Worm (Caenorhabditis elegans) whole organism, late embryonic: Measurements from ENCODE around the gene pars-1.
A peak's percentile ranks its signal among the peaks of the same experiment; 100 is the strongest.

Source experiments
- F13H6.1 ChIP-seq: sonication (generic microtip); optimal IDR thresholded peaks from 2 replicates; lab custom pipeline; 2016; ENCODE audit warnings: missing genetic modification characterization, missing compliant biosample characterization
- K02D7.2 ChIP-seq: sonication (generic microtip); optimal IDR thresholded peaks from 2 replicates; lab custom pipeline; 2017; ENCODE audit warnings: mild to moderate bottlenecking, missing genetic modification characterization, missing compliant biosample characterization
- K09A11.1 ChIP-seq: sonication (generic microtip); optimal IDR thresholded peaks from 2 replicates; lab custom pipeline; 2017; ENCODE audit warnings: antibody characterized with exemption, mild to moderate bottlenecking, missing genetic modification characterization, missing compliant biosample characterization; ENCODE audit not compliant: insufficient read depth
- T23F11.4 ChIP-seq: fragments of 200-800 bp; sonication (Bioruptor generic); optimal IDR thresholded peaks from 2 replicates; lab custom pipeline; 2018; ENCODE audit warnings: mild to moderate bottlenecking, missing genetic modification characterization, missing compliant biosample characterization
- Y22D7AL.16 ChIP-seq: sonication (generic microtip); optimal IDR thresholded peaks from 2 replicates; lab custom pipeline; 2016; ENCODE audit warnings: missing genetic modification characterization, missing compliant biosample characterization
- ahr-1 ChIP-seq: sonication (generic microtip); optimal IDR thresholded peaks from 2 replicates; lab custom pipeline; 2016; ENCODE audit warnings: missing genetic modification characterization, missing compliant biosample characterization
- ama-1 ChIP-seq: fragments of 150-350 bp; optimal IDR thresholded peaks from 2 replicates; lab custom pipeline; 2014
- ceh-18 ChIP-seq: sonication (generic microtip); optimal IDR thresholded peaks from 2 replicates; lab custom pipeline; 2016; ENCODE audit warnings: missing genetic modification characterization, missing compliant biosample characterization
- ceh-19 ChIP-seq: fragments of 200-800 bp; sonication (Bioruptor generic); optimal IDR thresholded peaks from 2 replicates; lab custom pipeline; 2018; ENCODE audit warnings: mild to moderate bottlenecking, missing genetic modification characterization, missing compliant biosample characterization
- ceh-22 ChIP-seq: sonication (generic microtip); optimal IDR thresholded peaks from 2 replicates; lab custom pipeline; 2017; ENCODE audit warnings: missing biosample characterization, missing genetic modification characterization
- ceh-31 ChIP-seq: sonication (generic microtip); optimal IDR thresholded peaks from 2 replicates; lab custom pipeline; 2016; ENCODE audit warnings: missing genetic modification characterization, missing compliant biosample characterization
- ceh-45 ChIP-seq: fragments of 200-800 bp; sonication (Bioruptor generic); IDR thresholded peaks from 2 replicates; pipeline ENCODE4 v1.3.6; 2022; ENCODE audit warnings: missing genetic modification reagents, missing genetic modification characterization, missing compliant biosample characterization
- ceh-9 ChIP-seq: sonication (generic microtip); optimal IDR thresholded peaks from 2 replicates; lab custom pipeline; 2016; ENCODE audit warnings: mild to moderate bottlenecking, missing genetic modification characterization, inconsistent platforms, missing compliant biosample characterization
- che-1 ChIP-seq: sonication (generic microtip); optimal IDR thresholded peaks from 2 replicates; lab custom pipeline; 2016; ENCODE audit warnings: mild to moderate bottlenecking, missing genetic modification characterization, missing compliant biosample characterization
- dve-1 ChIP-seq: sonication (generic microtip); optimal IDR thresholded peaks from 2 replicates; lab custom pipeline; 2017; ENCODE audit warnings: antibody characterized with exemption, mild to moderate bottlenecking, missing genetic modification characterization, missing compliant biosample characterization
- elt-2 ChIP-seq: sonication (generic microtip); optimal IDR thresholded peaks from 2 replicates; lab custom pipeline; 2016; ENCODE audit warnings: missing genetic modification reagents, missing genetic modification characterization, missing compliant biosample characterization
- fax-1 ChIP-seq: sonication (generic microtip); optimal IDR thresholded peaks from 2 replicates; lab custom pipeline; 2016; ENCODE audit warnings: missing genotype, missing genetic modification characterization, missing compliant biosample characterization
- fkh-10 ChIP-seq: fragments of 150-350 bp; optimal IDR thresholded peaks from 2 replicates; lab custom pipeline; 2014; ENCODE audit warnings: missing biosample characterization, missing genetic modification reagents, missing genetic modification characterization
- fkh-6 ChIP-seq: sonication (generic microtip); optimal IDR thresholded peaks from 2 replicates; lab custom pipeline; 2016; ENCODE audit warnings: missing genetic modification characterization, missing compliant biosample characterization
- gmeb-2 ChIP-seq: sonication (generic microtip); optimal IDR thresholded peaks from 2 replicates; lab custom pipeline; 2016; ENCODE audit warnings: missing genetic modification characterization, inconsistent platforms, missing compliant biosample characterization
- hlh-15 ChIP-seq: sonication (generic microtip); optimal IDR thresholded peaks from 2 replicates; lab custom pipeline; 2016; ENCODE audit warnings: missing genetic modification characterization, missing compliant biosample characterization
- hlh-6 ChIP-seq: sonication (generic microtip); optimal IDR thresholded peaks from 2 replicates; lab custom pipeline; 2016; ENCODE audit warnings: missing genotype, missing genetic modification characterization, missing compliant biosample characterization
- lin-11 ChIP-seq: fragments of 200-800 bp; sonication (Bioruptor generic); optimal IDR thresholded peaks from 2 replicates; lab custom pipeline; 2018; ENCODE audit warnings: mild to moderate bottlenecking, missing genetic modification characterization, missing compliant biosample characterization
- mec-3 ChIP-seq: sonication (generic microtip); optimal IDR thresholded peaks from 2 replicates; lab custom pipeline; 2016; ENCODE audit warnings: borderline replicate concordance, missing genetic modification characterization, missing compliant biosample characterization
- nfya-1 ChIP-seq: sonication (generic microtip); optimal IDR thresholded peaks from 2 replicates; lab custom pipeline; 2017; ENCODE audit warnings: missing genetic modification characterization, mild to moderate bottlenecking, missing compliant biosample characterization, antibody characterized with exemption, moderate library complexity
- pax-1 ChIP-seq: fragments of 150-350 bp; optimal IDR thresholded peaks from 2 replicates; lab custom pipeline; 2014; ENCODE audit warnings: missing biosample characterization, missing genetic modification characterization
- pha-2 ChIP-seq: sonication (generic microtip); optimal IDR thresholded peaks from 2 replicates; lab custom pipeline; 2017; ENCODE audit warnings: mild to moderate bottlenecking, missing genetic modification characterization, missing compliant biosample characterization
- pha-4 ChIP-seq: fragments of 150-350 bp; optimal IDR thresholded peaks from 2 replicates; lab custom pipeline; 2018; ENCODE audit warnings: missing biosample characterization, missing genetic modification reagents, missing genetic modification characterization
- pqm-1 ChIP-seq: sonication (generic microtip); optimal IDR thresholded peaks from 2 replicates; lab custom pipeline; 2016; ENCODE audit warnings: missing genetic modification characterization, missing compliant biosample characterization
- pros-1 ChIP-seq: fragments of 150-350 bp; optimal IDR thresholded peaks from 2 replicates; lab custom pipeline; 2014; ENCODE audit warnings: missing biosample characterization, missing genetic modification reagents, missing genetic modification characterization
- sox-2 ChIP-seq: fragments of 200-800 bp; sonication (Bioruptor generic); IDR thresholded peaks from 2 replicates; pipeline ENCODE4 v1.3.6; 2022; ENCODE audit warnings: missing genetic modification reagents, missing genetic modification characterization, missing compliant biosample characterization
- sox-4 ChIP-seq: sonication (generic microtip); optimal IDR thresholded peaks from 2 replicates; lab custom pipeline; 2017; ENCODE audit warnings: mild to moderate bottlenecking, missing genetic modification characterization, inconsistent platforms, missing compliant biosample characterization
- ttx-3 ChIP-seq: sonication (generic microtip); optimal IDR thresholded peaks from 2 replicates; lab custom pipeline; 2016; ENCODE audit warnings: missing genetic modification reagents, missing genetic modification characterization, missing compliant biosample characterization
- unc-3 ChIP-seq, 2 experiments: fragments of 200-800 bp in 1 of 2; sonication (Bioruptor generic) in 1 of 2; sonication (generic microtip) in 1 of 2; conservative IDR thresholded peaks in 1 of 2; optimal IDR thresholded peaks in 1 of 2; 2 replicates each; pipeline versions ENCODE4 v1.3.6 to Lab custom; 2016 to 2022; ENCODE audit warnings: missing compliant biosample characterization in 2 of 2, missing genetic modification characterization in 2 of 2, missing genetic modification reagents in 1 of 2
- unc-42 ChIP-seq: sonication (generic microtip); optimal IDR thresholded peaks from 2 replicates; lab custom pipeline; 2016; ENCODE audit warnings: missing genotype, missing genetic modification characterization, missing compliant biosample characterization
- unc-55 ChIP-seq: sonication (generic microtip); optimal IDR thresholded peaks from 2 replicates; lab custom pipeline; 2017; ENCODE audit warnings: missing biosample characterization, missing genetic modification reagents, missing genetic modification characterization
- unc-86 ChIP-seq: sonication (generic microtip); optimal IDR thresholded peaks from 2 replicates; lab custom pipeline; 2016; ENCODE audit warnings: missing genetic modification characterization, missing compliant biosample characterization

pars-1 gene

DNA sequence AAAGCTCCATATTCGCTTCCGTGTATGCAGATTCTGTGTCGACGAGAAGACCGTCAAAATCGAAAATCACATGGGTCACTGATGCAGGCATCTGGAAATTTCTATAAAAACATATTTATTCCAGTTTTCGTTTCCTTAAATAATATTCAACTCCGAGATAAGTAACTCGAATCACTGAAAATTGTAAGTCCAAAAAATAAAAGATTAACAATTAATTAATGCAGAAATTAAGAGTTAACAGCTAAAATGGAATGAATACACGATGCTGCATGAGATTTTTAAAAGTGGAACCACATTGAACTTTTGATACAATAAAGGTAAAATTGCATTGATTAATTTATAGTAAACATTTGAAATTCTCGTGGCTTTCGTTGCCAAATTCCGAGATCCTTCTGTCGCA is 8.0 kb upstream of the pars-1 start, which contains the start of gene R151.10:
Gene R151.10 (minus strand): TSS at position 101 of the 400 bp plus-strand sequence.
- TF ChIP-seq pha-4 (tag; lab: Kevin White, UChicago) (no peak), gmeb-2 (no peak), fax-1 (tag; lab: Kevin White, UChicago) (no peak), che-1 (tag; lab: Kevin White, UChicago) (no peak), K09A11.1 (tag; lab: Kevin White, UChicago) (no peak), ceh-45 (GFP tag; lab: Robert Waterston, UW) (no peak), ceh-22 (tag; lab: Kevin White, UChicago) (no peak), T23F11.4 (GFP tag; lab: Kevin White, UChicago) (no peak), pax-1 (tag; lab: Kevin White, UChicago) (no peak), lin-11 (tag; lab: Kevin White, UChicago) (no peak), pha-2 (tag; lab: Kevin White, UChicago) (no peak), fkh-6 (tag; lab: Kevin White, UChicago) (no peak), pqm-1 (tag; lab: Kevin White, UChicago) (no peak), ttx-3 (tag; lab: Kevin White, UChicago) (no peak), pros-1 (tag; lab: Kevin White, UChicago) (no peak), sox-2 (GFP tag; lab: Robert Waterston, UW) (no peak), unc-3 (GFP tag; conservative IDR thresholded peaks at IDR 0.05; lab: Robert Waterston, UW) (no peak), unc-3 (tag; optimal IDR thresholded peaks at IDR 0.05; lab: Kevin White, UChicago) (no peak), hlh-6 (tag; lab: Kevin White, UChicago) (no peak), ahr-1 (tag; lab: Kevin White, UChicago) (no peak)

DNA sequence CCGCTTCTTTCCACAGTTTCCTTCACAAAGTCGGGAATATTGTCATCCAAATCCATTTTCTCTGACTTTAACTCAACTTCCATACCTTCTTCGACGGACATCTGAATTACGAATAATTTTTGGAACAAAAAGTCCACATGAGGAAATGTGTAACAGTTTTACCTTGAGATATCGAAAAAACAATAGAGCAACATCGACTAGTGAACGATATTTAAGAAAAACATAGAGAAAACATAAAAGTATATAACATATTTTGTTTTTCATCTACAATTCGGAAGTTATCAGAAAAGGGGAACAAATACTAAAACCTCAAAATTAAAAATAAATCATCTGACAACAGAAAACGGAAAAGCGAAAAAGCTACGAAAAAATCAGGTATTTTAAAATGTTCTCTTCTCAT is 6.0 kb upstream of the pars-1 start, which contains the start of gene adr-2:
Gene adr-2 (minus strand): TSS at position 101 of the 400 bp plus-strand sequence.
- TF ChIP-seq fkh-10 (GFP tag; lab: Kevin White, UChicago) (no peak), pax-1 (tag; lab: Kevin White, UChicago) (no peak), elt-2 (tag; lab: Kevin White, UChicago) (no peak), unc-86 (tag; lab: Kevin White, UChicago) (no peak), ceh-31 (tag; lab: Kevin White, UChicago) (no peak), gmeb-2 (no peak), dve-1 (tag; lab: Kevin White, UChicago) (no peak), ceh-18 (tag; lab: Kevin White, UChicago) (no peak), pha-2 (tag; lab: Kevin White, UChicago) (no peak), fkh-6 (tag; lab: Kevin White, UChicago) (no peak), sox-2 (GFP tag; lab: Robert Waterston, UW) (no peak), unc-42 (tag; lab: Kevin White, UChicago) (no peak)

DNA sequence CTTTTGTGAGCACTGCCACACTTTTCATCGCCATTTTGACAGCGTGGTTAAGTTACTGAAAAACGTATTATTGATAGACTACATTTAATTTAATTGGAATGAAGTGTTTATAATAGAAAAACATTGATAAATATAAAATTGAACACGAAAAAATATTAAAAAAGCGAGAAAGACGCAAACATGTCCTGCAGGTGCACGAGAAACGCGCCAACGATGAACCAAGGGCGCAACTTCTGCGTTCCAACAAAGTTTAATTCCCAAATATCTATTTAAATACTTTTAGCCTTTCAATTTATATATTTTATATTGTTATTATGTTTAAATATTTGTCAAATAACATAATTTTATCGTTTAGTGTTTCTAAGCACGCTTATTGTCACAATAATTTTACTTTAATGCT is 4.7 kb upstream of the pars-1 start, which contains the start of gene ndus-8:
Gene ndus-8 (minus strand): TSS at position 55 of the 400 bp plus-strand sequence.
- TF ChIP-seq pha-2 (tag; lab: Kevin White, UChicago) (no peak), nfya-1 (tag; lab: Kevin White, UChicago) (peak; percentile 24)
- TF ChIP-seq, all 69 proteins: peak for 1

DNA sequence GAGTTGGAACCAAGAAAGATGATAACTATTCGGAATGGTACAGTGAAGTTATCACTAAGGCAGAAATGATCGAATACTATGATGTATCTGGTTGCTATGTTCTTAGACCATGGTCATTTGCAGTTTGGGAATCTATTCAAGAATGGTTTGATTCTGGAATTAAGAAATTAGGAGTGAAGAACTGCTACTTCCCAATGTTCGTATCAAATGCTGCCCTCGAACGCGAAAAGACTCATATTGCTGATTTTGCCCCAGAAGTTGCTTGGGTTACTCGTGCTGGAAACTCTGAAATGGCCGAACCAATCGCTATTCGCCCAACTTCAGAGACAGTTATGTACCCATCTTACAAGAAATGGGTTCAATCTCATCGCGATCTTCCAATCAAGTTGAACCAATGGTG is 589 bp downstream of the pars-1 start:
- TF ChIP-seq pha-2 (tag; lab: Kevin White, UChicago), result no peak
- TF ChIP-seq unc-55, result no peak
- TF ChIP-seq F13H6.1 (tag; lab: Kevin White, UChicago), result no peak
- TF ChIP-seq K02D7.2 (tag; lab: Kevin White, UChicago), result no peak
- no peak for TF ChIP-seq hlh-15 (tag; lab: Kevin White, UChicago)
- TF ChIP-seq T23F11.4 (GFP tag; lab: Kevin White, UChicago), result no peak
- TF ChIP-seq mec-3 (tag; lab: Kevin White, UChicago), result no peak
- no peak for TF ChIP-seq pqm-1 (tag; lab: Kevin White, UChicago)

DNA sequence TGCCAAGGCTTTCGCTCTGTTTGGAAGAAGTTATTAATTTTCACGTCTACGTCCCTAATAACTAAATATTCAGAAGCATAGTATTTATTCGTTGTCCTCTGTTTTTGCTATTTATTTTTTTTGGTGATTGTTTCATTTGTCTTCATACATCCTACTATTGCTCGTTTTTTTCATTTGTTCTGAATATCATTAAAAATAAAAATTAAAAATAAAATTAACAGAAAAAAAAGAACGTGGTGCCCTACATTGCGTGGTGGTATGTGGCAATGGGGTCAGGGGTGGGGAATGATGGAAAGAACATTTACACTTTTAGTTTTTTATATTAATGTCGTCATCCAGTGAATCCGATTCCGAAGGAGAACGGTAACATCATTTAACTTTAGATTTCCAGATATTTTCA is 2.2 kb downstream of the pars-1 start, which contains the start of gene ztf-31:
Gene ztf-31 (plus strand): TSS at position 301 of the 400 bp plus-strand sequence.
- TF ChIP-seq pros-1 (tag; lab: Kevin White, UChicago) (no peak), ceh-9 (no peak), unc-3 (GFP tag; conservative IDR thresholded peaks at IDR 0.05; lab: Robert Waterston, UW) (no peak), unc-3 (tag; optimal IDR thresholded peaks at IDR 0.05; lab: Kevin White, UChicago) (no peak), ama-1 (lab: Kevin White, UChicago) (no peak), Y22D7AL.16 (tag; lab: Kevin White, UChicago) (no peak), sox-4 (tag; lab: Kevin White, UChicago) (no peak), lin-11 (tag; lab: Kevin White, UChicago) (no peak), F13H6.1 (tag; lab: Kevin White, UChicago) (no peak), che-1 (tag; lab: Kevin White, UChicago) (no peak), gmeb-2 (no peak), ceh-19 (no peak)
